Fruit fly (Drosophila melanogaster) whole organism, embryonic: ENCODE measurements around the gene CG13898.

Experiments used
- Abd-B ChIP-seq: fragments of 200-800 bp; sonication (Bioruptor generic); optimal IDR thresholded peaks from 2 replicates; lab custom pipeline; 2018; ENCODE audit warnings: missing biosample characterization, mild to moderate bottlenecking, missing genetic modification characterization, moderate library complexity
- CG1024 ChIP-seq: fragments of 200-800 bp; sonication (Bioruptor generic); IDR thresholded peaks from 2 replicates; pipeline ENCODE4 v1.3.6; 2022; ENCODE audit warnings: missing biosample characterization, missing genetic modification characterization
- CG10274 ChIP-seq: fragments of 200-800 bp; sonication (Bioruptor generic); optimal IDR thresholded peaks from 3 replicates; lab custom pipeline; 2017; ENCODE audit warnings: missing biosample characterization, mild to moderate bottlenecking, missing genetic modification characterization
- CG10462 ChIP-seq: fragments of 200-800 bp; sonication (Bioruptor generic); optimal IDR thresholded peaks from 2 replicates; lab custom pipeline; 2016; ENCODE audit warnings: missing biosample characterization, missing genetic modification characterization
- CG11723 ChIP-seq: fragments of 200-800 bp; sonication (Bioruptor generic); optimal IDR thresholded peaks from 2 replicates; lab custom pipeline; 2017; ENCODE audit warnings: missing biosample characterization, mild to moderate bottlenecking, missing genetic modification characterization
- CG17186 ChIP-seq: fragments of 200-800 bp; sonication (Bioruptor generic); optimal IDR thresholded peaks from 3 replicates; lab custom pipeline; 2017; ENCODE audit warnings: missing biosample characterization, missing genetic modification reagents, missing genetic modification characterization
- CG17612 ChIP-seq: fragments of 200-800 bp; sonication (Bioruptor generic); IDR thresholded peaks from 2 replicates; pipeline ENCODE4 v1.3.6; 2022; ENCODE audit warnings: missing biosample characterization, missing genetic modification characterization
- CG18011 ChIP-seq: fragments of 200-800 bp; sonication (Bioruptor generic); optimal IDR thresholded peaks from 2 replicates; lab custom pipeline; 2017; ENCODE audit warnings: missing biosample characterization, missing genetic modification characterization, mild to moderate bottlenecking, moderate library complexity, missing genotype
- CG18764 ChIP-seq: fragments of 200-800 bp; sonication (Bioruptor generic); optimal IDR thresholded peaks from 3 replicates; lab custom pipeline; 2016; ENCODE audit warnings: missing biosample characterization, missing genetic modification characterization
- CG30431 ChIP-seq: fragments of 200-800 bp; sonication (Bioruptor generic); optimal IDR thresholded peaks from 2 replicates; lab custom pipeline; 2017; ENCODE audit warnings: missing biosample characterization, missing genetic modification characterization
- CG3163 ChIP-seq: fragments of 200-800 bp; sonication (Bioruptor generic); optimal IDR thresholded peaks from 3 replicates; lab custom pipeline; 2016; ENCODE audit warnings: missing biosample characterization, missing genetic modification characterization
- CG34422 ChIP-seq: fragments of 200-800 bp; sonication (Bioruptor generic); IDR thresholded peaks from 3 replicates; pipeline ENCODE4 v1.3.6; 2022; ENCODE audit warnings: missing biosample characterization, missing genetic modification characterization
- CG3995 ChIP-seq: fragments of 200-800 bp; sonication (Bioruptor generic); optimal IDR thresholded peaks from 3 replicates; lab custom pipeline; 2016; ENCODE audit warnings: missing biosample characterization, missing genetic modification characterization
- CG4617 ChIP-seq: fragments of 200-800 bp; sonication (Bioruptor generic); optimal IDR thresholded peaks from 3 replicates; lab custom pipeline; 2016; ENCODE audit warnings: missing biosample characterization, missing genetic modification characterization, borderline replicate concordance
- CG6272 ChIP-seq: fragments of 200-800 bp; sonication (Bioruptor generic); IDR thresholded peaks from 2 replicates; pipeline ENCODE4 v1.3.6; 2022; ENCODE audit warnings: missing biosample characterization, missing genetic modification characterization
- CG6791 ChIP-seq: fragments of 200-800 bp; sonication (Bioruptor generic); IDR thresholded peaks from 3 replicates; pipeline ENCODE4 v1.3.6; 2022; ENCODE audit warnings: missing biosample characterization, missing genetic modification characterization; ENCODE audit not compliant: partially characterized antibody
- CG7928 ChIP-seq: fragments of 200-800 bp; sonication (Bioruptor generic); optimal IDR thresholded peaks from 2 replicates; lab custom pipeline; 2017; ENCODE audit warnings: missing biosample characterization, mild to moderate bottlenecking, missing genetic modification characterization
- CG8281 ChIP-seq: fragments of 200-800 bp; sonication (Bioruptor generic); optimal IDR thresholded peaks from 2 replicates; lab custom pipeline; 2018; ENCODE audit warnings: missing biosample characterization, mild to moderate bottlenecking, missing genetic modification characterization, moderate library complexity
- CG9727 ChIP-seq: fragments of 200-800 bp; sonication (Bioruptor generic); optimal IDR thresholded peaks from 3 replicates; lab custom pipeline; 2017; ENCODE audit warnings: missing biosample characterization, mild to moderate bottlenecking, missing genetic modification characterization
- Chrac-16 ChIP-seq: fragments of 200-800 bp; sonication (Bioruptor generic); optimal IDR thresholded peaks from 3 replicates; lab custom pipeline; 2016; ENCODE audit warnings: missing biosample characterization, missing genetic modification characterization
- CoRest ChIP-seq: fragments of 200-800 bp; sonication (Bioruptor generic); optimal IDR thresholded peaks from 3 replicates; lab custom pipeline; 2018; ENCODE audit warnings: missing biosample characterization, mild to moderate bottlenecking, missing genetic modification characterization, moderate library complexity
- Deaf1 ChIP-seq: fragments of 200-800 bp; optimal IDR thresholded peaks from 3 replicates; lab custom pipeline; 2019; ENCODE audit warnings: missing biosample characterization, mild to moderate bottlenecking, missing genetic modification characterization, moderate library complexity
- Dfd ChIP-seq, 2 experiments: fragments of >200 bp; optimal IDR thresholded peaks; 2 replicates each; lab custom pipeline; 2017; ENCODE audit warnings: missing biosample characterization in 2 of 2, missing genetic modification characterization in 2 of 2
- E2f2 ChIP-seq: fragments of 200-800 bp; sonication (Bioruptor generic); IDR thresholded peaks from 2 replicates; pipeline ENCODE4 v1.3.6; 2022; ENCODE audit warnings: missing biosample characterization, missing genetic modification characterization
- Ets65A ChIP-seq: fragments of 200-800 bp; sonication (Bioruptor generic); peaks from one replicate; lab custom pipeline; 2016; ENCODE audit warnings: missing biosample characterization, missing genetic modification characterization
- Fer2 ChIP-seq: fragments of 200-800 bp; sonication (Bioruptor generic); optimal IDR thresholded peaks from 2 replicates; lab custom pipeline; 2018; ENCODE audit warnings: missing biosample characterization, mild to moderate bottlenecking, missing genetic modification characterization, moderate library complexity
- HLH54F ChIP-seq: fragments of 200-800 bp; sonication (Bioruptor generic); optimal IDR thresholded peaks from 3 replicates; lab custom pipeline; 2016; ENCODE audit warnings: missing biosample characterization, missing genetic modification characterization
- Hey ChIP-seq: fragments of 200-800 bp; sonication (Bioruptor generic); optimal IDR thresholded peaks from 3 replicates; lab custom pipeline; 2018; ENCODE audit warnings: missing biosample characterization, mild to moderate bottlenecking, missing genetic modification characterization
- Kr ChIP-seq: fragments of 200-800 bp; sonication (Bioruptor generic); optimal IDR thresholded peaks from 2 replicates; lab custom pipeline; 2017; ENCODE audit warnings: missing biosample characterization, mild to moderate bottlenecking, missing genetic modification characterization
- Mad ChIP-seq: fragments of 200-800 bp; sonication (Bioruptor generic); optimal IDR thresholded peaks from 2 replicates; lab custom pipeline; 2016; ENCODE audit warnings: missing biosample characterization, missing genetic modification characterization
- Ravus ChIP-seq: fragments of 200-800 bp; sonication (Bioruptor generic); IDR thresholded peaks from 2 replicates; pipeline ENCODE4 v1.3.6; 2022; ENCODE audit warnings: missing biosample characterization, missing genetic modification characterization
- Xbp1 ChIP-seq: fragments of 200-800 bp; sonication (Bioruptor generic); optimal IDR thresholded peaks from 3 replicates; lab custom pipeline; 2016; ENCODE audit warnings: missing biosample characterization, mild to moderate bottlenecking, missing genetic modification characterization
- aop ChIP-seq: fragments of 200-800 bp; sonication (Bioruptor generic); IDR thresholded peaks from 2 replicates; pipeline ENCODE4 v1.3.6; 2022; ENCODE audit warnings: missing biosample characterization, missing genetic modification characterization
- cas ChIP-seq: fragments of 200-800 bp; sonication (Bioruptor generic); IDR thresholded peaks from 2 replicates; pipeline ENCODE4 v1.3.6; 2022; ENCODE audit warnings: missing biosample characterization, missing genetic modification characterization
- dimm ChIP-seq: fragments of 200-800 bp; sonication (Bioruptor generic); IDR thresholded peaks from 2 replicates; pipeline ENCODE4 v1.3.6; 2022; ENCODE audit warnings: missing biosample characterization, missing genetic modification characterization
- esg ChIP-seq: fragments of 200-800 bp; sonication (Bioruptor generic); conservative IDR thresholded peaks from 2 replicates; pipeline ENCODE4 v1.3.6; 2022; ENCODE audit warnings: missing biosample characterization, missing genetic modification characterization
- gce ChIP-seq: fragments of 200-800 bp; sonication (Bioruptor generic); IDR thresholded peaks from 3 replicates; pipeline ENCODE4 v1.3.6; 2022; ENCODE audit warnings: missing biosample characterization, missing genetic modification characterization
- ind ChIP-seq: fragments of 200-800 bp; sonication (Bioruptor generic); optimal IDR thresholded peaks from 3 replicates; lab custom pipeline; 2016; ENCODE audit warnings: missing biosample characterization, missing genetic modification characterization
- inv ChIP-seq: fragments of 200-800 bp; sonication (Bioruptor generic); IDR thresholded peaks from 2 replicates; pipeline ENCODE4 v1.3.6; 2022; ENCODE audit warnings: missing biosample characterization, missing genetic modification characterization; ENCODE audit not compliant: partially characterized antibody
- jigr1 ChIP-seq: fragments of 200-800 bp; sonication (Bioruptor generic); IDR thresholded peaks from 3 replicates; pipeline ENCODE4 v1.3.6; 2022; ENCODE audit warnings: missing biosample characterization, missing genetic modification characterization
- ken ChIP-seq: fragments of 200-800 bp; sonication (Bioruptor generic); IDR thresholded peaks from 3 replicates; pipeline ENCODE4 v1.3.6; 2022; ENCODE audit warnings: missing biosample characterization, missing genetic modification characterization
- lbe ChIP-seq: fragments of 200-800 bp; sonication (Bioruptor generic); optimal IDR thresholded peaks from 2 replicates; lab custom pipeline; 2016; ENCODE audit warnings: missing biosample characterization, mild to moderate bottlenecking, missing genetic modification characterization
- maf-S ChIP-seq: fragments of 200-800 bp; sonication (Bioruptor generic); optimal IDR thresholded peaks from 2 replicates; lab custom pipeline; 2016; ENCODE audit warnings: missing biosample characterization, missing genetic modification characterization
- nerfin-1 ChIP-seq: fragments of 200-800 bp; sonication (Bioruptor generic); optimal IDR thresholded peaks from 3 replicates; lab custom pipeline; 2019; ENCODE audit warnings: missing biosample characterization, mild to moderate bottlenecking, missing genetic modification characterization, moderate library complexity
- nom ChIP-seq: fragments of 200-800 bp; sonication (Bioruptor generic); optimal IDR thresholded peaks from 2 replicates; lab custom pipeline; 2017; ENCODE audit warnings: missing biosample characterization, missing genetic modification characterization, mild to moderate bottlenecking, moderate library complexity, missing genetic modification reagents
- pnt ChIP-seq: fragments of 200-800 bp; sonication (Bioruptor generic); optimal IDR thresholded peaks from 3 replicates; lab custom pipeline; 2016; ENCODE audit warnings: missing biosample characterization, missing genetic modification characterization
- salm ChIP-seq: fragments of 200-800 bp; sonication (Bioruptor generic); optimal IDR thresholded peaks from 2 replicates; lab custom pipeline; 2018; ENCODE audit warnings: missing biosample characterization, mild to moderate bottlenecking, missing genetic modification characterization
- sens ChIP-seq: fragments of 200-800 bp; sonication (Bioruptor generic); peaks from one replicate; lab custom pipeline; 2016; ENCODE audit warnings: missing biosample characterization, missing genetic modification characterization
- seq ChIP-seq: fragments of 200-800 bp; sonication (Bioruptor generic); IDR thresholded peaks from 2 replicates; pipeline ENCODE4 v1.3.6; 2022; ENCODE audit warnings: missing biosample characterization, missing genetic modification characterization
- trh ChIP-seq: fragments of 200-800 bp; sonication (Bioruptor generic); optimal IDR thresholded peaks from 2 replicates; lab custom pipeline; 2016; ENCODE audit warnings: missing biosample characterization, missing genetic modification characterization
- vfl ChIP-seq: fragments of 200-800 bp; sonication (Bioruptor generic); optimal IDR thresholded peaks from 2 replicates; lab custom pipeline; 2016; ENCODE audit warnings: missing biosample characterization, missing genetic modification characterization
- zfh1 ChIP-seq: fragments of 200-800 bp; sonication (Bioruptor generic); IDR thresholded peaks from 3 replicates; pipeline ENCODE4 v1.3.6; 2022; ENCODE audit warnings: missing biosample characterization, missing genetic modification characterization

The CG13898 gene

dm6 chr3L:851061-851460 is 47.2 kb upstream of the CG13898 start, which contains the start of gene Dci (continued):
- TF ChIP-seq jigr1 (GFP tag; lab: Robert Waterston, UW) (peak; percentile 48; the same call in 1 of the 3 replicates), Ravus (GFP tag; lab: Robert Waterston, UW) (peak; percentile 28), CG8281 (tag; lab: Kevin White, UChicago) (no peak), trh (GFP tag; lab: Kevin White, UChicago) (peak; percentile 50), nom (GFP tag; lab: Kevin White, UChicago) (no peak), CG17612 (GFP tag; lab: Robert Waterston, UW) (no peak), seq (peak; percentile 57), Dfd (GFP tag; optimal IDR thresholded peaks at IDR 0.05; lab: Kevin White, UChicago) (no peak), CG6791 (GFP tag; lab: Robert Waterston, UW) (peak; percentile 66), zfh1 (GFP tag; lab: Robert Waterston, UW) (peak; percentile 54; the same call in 2 of the 3 replicates), lbe (GFP tag; lab: Kevin White, UChicago) (no peak), cas (GFP tag; lab: Robert Waterston, UW) (peak; percentile 74), aop (no peak), Fer2 (tag; lab: Kevin White, UChicago) (no peak), CG7928 (peak; percentile 32), Deaf1 (tag; lab: Kevin White, UChicago) (no peak), inv (peak; percentile 80), gce (GFP tag; lab: Robert Waterston, UW) (peak; percentile 42; the same call in 1 of the 3 replicates), Abd-B (GFP tag; lab: Kevin White, UChicago) (peak; percentile 86), Ets65A (peak; percentile 99), CG4617 (GFP tag; lab: Kevin White, UChicago) (peak; percentile 77), CG10274 (GFP tag; lab: Kevin White, UChicago) (no peak), Xbp1 (GFP tag; lab: Kevin White, UChicago) (peak; percentile 87), CG3163 (GFP tag; lab: Kevin White, UChicago) (peak; percentile 1), CoRest (tag; lab: Kevin White, UChicago) (peak; percentile 84), Chrac-16 (GFP tag; lab: Kevin White, UChicago) (peak; percentile 81), Mad (GFP tag; lab: Kevin White, UChicago) (peak; percentile 29), nerfin-1 (tag; lab: Kevin White, UChicago) (no peak), CG18011 (GFP tag; lab: Kevin White, UChicago) (no peak), CG3995 (GFP tag; lab: Kevin White, UChicago) (peak; percentile 98), CG9727 (GFP tag; lab: Kevin White, UChicago) (peak; percentile 79), maf-S (GFP tag; lab: Kevin White, UChicago) (peak; percentile 52), esg (peak; percentile 88), CG11723 (peak; percentile 22), ken (peak; percentile 89), CG34422 (GFP tag; lab: Robert Waterston, UW) (peak; percentile 91), CG18764 (GFP tag; lab: Kevin White, UChicago) (peak; percentile 48), sens (GFP tag; lab: Kevin White, UChicago) (peak; percentile 97), Kr (no peak), HLH54F (peak; percentile 76), CG1024 (peak; percentile 38; the same call in 1 of the 2 replicates), vfl (peak; percentile 35), dimm (GFP tag; lab: Robert Waterston, UW) (peak; percentile 35; the same call in 1 of the 2 replicates), Hey (tag; lab: Kevin White, UChicago) (no peak), CG30431 (GFP tag; lab: Kevin White, UChicago) (peak; percentile 49), E2f2 (GFP tag; lab: Robert Waterston, UW) (peak; percentile 96), CG6272 (GFP tag; lab: Robert Waterston, UW) (peak; percentile 62), CG17186 (GFP tag; lab: Kevin White, UChicago) (peak; percentile 29), salm (no peak), CG10462 (GFP tag; lab: Kevin White, UChicago) (peak; percentile 39), ind (GFP tag; lab: Kevin White, UChicago) (peak; percentile 80), pnt (GFP tag; lab: Kevin White, UChicago) (peak; percentile 62)
